Fruit fly (Drosophila melanogaster) whole organism, embryonic: ENCODE data around the gene CBP.
A peak's percentile ranks its signal among the peaks of the same experiment; 100 is the strongest.

Source experiments
- Aef1 ChIP-seq: fragments of 200-800 bp; sonication (Bioruptor generic); IDR thresholded peaks from 3 replicates; pipeline ENCODE4 v1.3.6; 2022; ENCODE audit warnings: missing biosample characterization, missing genetic modification characterization
- Awh ChIP-seq: fragments of 200-800 bp; sonication (Bioruptor generic); IDR thresholded peaks from 2 replicates; pipeline ENCODE4, ENCODE4 v1.3.6; 2022; ENCODE audit warnings: missing biosample characterization, missing genetic modification characterization
- C15 ChIP-seq: fragments of 200-800 bp; sonication (Bioruptor generic); IDR thresholded peaks from 3 replicates; pipeline ENCODE4 v1.3.6; 2022; ENCODE audit warnings: missing biosample characterization, missing genetic modification characterization
- CG1233 ChIP-seq: fragments of 200-800 bp; sonication (Bioruptor generic); optimal IDR thresholded peaks from 4 replicates; lab custom pipeline; 2018; ENCODE audit warnings: missing biosample characterization, mild to moderate bottlenecking, missing genetic modification characterization
- CG12391 ChIP-seq: fragments of 200-800 bp; sonication (Bioruptor generic); optimal IDR thresholded peaks from 3 replicates; lab custom pipeline; 2018; ENCODE audit warnings: missing biosample characterization, mild to moderate bottlenecking, missing genetic modification characterization, moderate library complexity
- CG12744 ChIP-seq: fragments of 200-800 bp; sonication (Bioruptor generic); optimal IDR thresholded peaks from 2 replicates; lab custom pipeline; 2016; ENCODE audit warnings: missing biosample characterization, missing genetic modification characterization
- CG2199 ChIP-seq: fragments of 200-800 bp; sonication (Bioruptor generic); IDR thresholded peaks from 3 replicates; pipeline ENCODE4 v1.3.6; 2022; ENCODE audit warnings: missing biosample characterization, missing genetic modification characterization
- CG2678 ChIP-seq: fragments of 200-800 bp; sonication (Bioruptor generic); optimal IDR thresholded peaks from 3 replicates; lab custom pipeline; 2019; ENCODE audit warnings: missing biosample characterization, mild to moderate bottlenecking, missing genetic modification characterization, moderate library complexity
- CG30431 ChIP-seq: fragments of 200-800 bp; sonication (Bioruptor generic); optimal IDR thresholded peaks from 2 replicates; lab custom pipeline; 2017; ENCODE audit warnings: missing biosample characterization, missing genetic modification characterization
- CG32772 ChIP-seq: fragments of 200-800 bp; sonication (Bioruptor generic); IDR thresholded peaks from 2 replicates; pipeline ENCODE4 v1.3.6; 2022; ENCODE audit warnings: missing biosample characterization, missing genetic modification characterization
- CG34422 ChIP-seq: fragments of 200-800 bp; sonication (Bioruptor generic); IDR thresholded peaks from 3 replicates; pipeline ENCODE4 v1.3.6; 2022; ENCODE audit warnings: missing biosample characterization, missing genetic modification characterization
- CG3726 ChIP-seq: fragments of 200-800 bp; sonication (Bioruptor generic); IDR thresholded peaks from 3 replicates; pipeline ENCODE4, ENCODE4 v1.3.6; 2022; ENCODE audit warnings: missing biosample characterization, missing genetic modification characterization
- CG3995 ChIP-seq: fragments of 200-800 bp; sonication (Bioruptor generic); optimal IDR thresholded peaks from 3 replicates; lab custom pipeline; 2016; ENCODE audit warnings: missing biosample characterization, missing genetic modification characterization
- CG42726 ChIP-seq: fragments of 200-800 bp; sonication (Bioruptor generic); IDR thresholded peaks from 2 replicates; pipeline ENCODE4 v1.3.6; 2022; ENCODE audit warnings: missing biosample characterization, missing genetic modification characterization; ENCODE audit not compliant: partially characterized antibody
- CG4707 ChIP-seq: fragments of 200-800 bp; sonication (Bioruptor generic); optimal IDR thresholded peaks from 2 replicates; lab custom pipeline; 2018; ENCODE audit warnings: missing biosample characterization, mild to moderate bottlenecking, missing genetic modification characterization, moderate library complexity
- CG7786 ChIP-seq: fragments of 200-800 bp; sonication (Bioruptor generic); optimal IDR thresholded peaks from 2 replicates; lab custom pipeline; 2016; ENCODE audit warnings: missing biosample characterization, missing genetic modification characterization
- CG7928 ChIP-seq: fragments of 200-800 bp; sonication (Bioruptor generic); optimal IDR thresholded peaks from 2 replicates; lab custom pipeline; 2017; ENCODE audit warnings: missing biosample characterization, mild to moderate bottlenecking, missing genetic modification characterization
- CG8359 ChIP-seq: fragments of 200-800 bp; sonication (Bioruptor generic); optimal IDR thresholded peaks from 2 replicates; lab custom pipeline; 2017; ENCODE audit warnings: missing biosample characterization, mild to moderate bottlenecking, missing genetic modification characterization, borderline replicate concordance
- CG8765 ChIP-seq: fragments of 200-800 bp; sonication (Bioruptor generic); IDR thresholded peaks from 2 replicates; pipeline ENCODE4 v1.3.6; 2022; ENCODE audit warnings: missing biosample characterization, missing genetic modification characterization
- CG9797 ChIP-seq: fragments of 200-800 bp; sonication (Bioruptor generic); optimal IDR thresholded peaks from 3 replicates; lab custom pipeline; 2018; ENCODE audit warnings: missing biosample characterization, mild to moderate bottlenecking, missing genetic modification characterization
- GATAe ChIP-seq: fragments of 200-800 bp; sonication (Bioruptor generic); conservative IDR thresholded peaks from 2 replicates; pipeline ENCODE4 v1.3.6; 2022; ENCODE audit warnings: missing biosample characterization, missing genetic modification characterization
- Hey ChIP-seq: fragments of 200-800 bp; sonication (Bioruptor generic); optimal IDR thresholded peaks from 3 replicates; lab custom pipeline; 2018; ENCODE audit warnings: missing biosample characterization, mild to moderate bottlenecking, missing genetic modification characterization
- Hr3 ChIP-seq: fragments of 200-800 bp; sonication (Bioruptor generic); optimal IDR thresholded peaks from 3 replicates; lab custom pipeline; 2016; ENCODE audit warnings: missing biosample characterization, missing genetic modification characterization
- Hr39 ChIP-seq: fragments of >200 bp; optimal IDR thresholded peaks from 2 replicates; lab custom pipeline; 2017
- MTF-1 ChIP-seq: fragments of 200-800 bp; sonication (Bioruptor generic); optimal IDR thresholded peaks from 2 replicates; lab custom pipeline; 2018; ENCODE audit warnings: missing biosample characterization, mild to moderate bottlenecking, missing genetic modification characterization, borderline replicate concordance
- Max ChIP-seq: fragments of 200-800 bp; sonication (Bioruptor generic); optimal IDR thresholded peaks from 2 replicates; lab custom pipeline; 2016; ENCODE audit warnings: missing biosample characterization, mild to moderate bottlenecking, missing genetic modification characterization
- Nf-YA ChIP-seq: fragments of 200-800 bp; sonication (Bioruptor generic); IDR thresholded peaks from 2 replicates; pipeline ENCODE4 v1.3.6; 2022; ENCODE audit warnings: missing biosample characterization, missing genetic modification characterization
- bab2 ChIP-seq: fragments of 200-800 bp; sonication (Bioruptor generic); optimal IDR thresholded peaks from 2 replicates; lab custom pipeline; 2016; ENCODE audit warnings: missing biosample characterization, missing genetic modification characterization
- bcd ChIP-seq: fragments of 200-800 bp; sonication (Bioruptor generic); optimal IDR thresholded peaks from 2 replicates; lab custom pipeline; 2017; ENCODE audit warnings: missing biosample characterization, mild to moderate bottlenecking, missing genetic modification characterization
- bsh ChIP-seq, 2 experiments: fragments of 200-800 bp; sonication (Bioruptor generic); optimal IDR thresholded peaks; 2 replicates each; lab custom pipeline; 2017 to 2018; ENCODE audit warnings: mild to moderate bottlenecking in 2 of 2, missing biosample characterization in 2 of 2, missing genetic modification characterization in 2 of 2, moderate library complexity in 1 of 2
- cg ChIP-seq: fragments of 200-800 bp; sonication (Bioruptor generic); optimal IDR thresholded peaks from 3 replicates; lab custom pipeline; 2019; ENCODE audit warnings: missing biosample characterization, mild to moderate bottlenecking, missing genetic modification characterization, moderate library complexity
- chif ChIP-seq, 2 experiments: fragments of 200-800 bp; sonication (Bioruptor generic); optimal IDR thresholded peaks; 3 replicates each; lab custom pipeline; 2016; ENCODE audit warnings: missing biosample characterization in 2 of 2, missing genetic modification characterization in 2 of 2
- dmrt11E ChIP-seq: fragments of 200-800 bp; sonication (Bioruptor generic); optimal IDR thresholded peaks from 3 replicates; lab custom pipeline; 2018; ENCODE audit warnings: missing biosample characterization, mild to moderate bottlenecking, missing genetic modification characterization, moderate library complexity
- dpn ChIP-seq, 2 experiments: fragments of 200-800 bp; sonication (Bioruptor generic); optimal IDR thresholded peaks; 3 replicates each; lab custom pipeline; 2016; ENCODE audit warnings: missing biosample characterization in 2 of 2, missing genetic modification characterization in 2 of 2
- eve ChIP-seq, 2 experiments: fragments of >200 bp; optimal IDR thresholded peaks; 2 replicates each; lab custom pipeline; 2017; ENCODE audit warnings: missing biosample characterization in 2 of 2, missing genetic modification characterization in 2 of 2
- h ChIP-seq: fragments of >200 bp; optimal IDR thresholded peaks from 2 replicates; lab custom pipeline; 2017
- klu ChIP-seq: fragments of 200-800 bp; sonication (Bioruptor generic); IDR thresholded peaks from 2 replicates; pipeline ENCODE4 v1.3.6; 2022; ENCODE audit warnings: missing biosample characterization, missing genetic modification characterization
- lbe ChIP-seq: fragments of 200-800 bp; sonication (Bioruptor generic); optimal IDR thresholded peaks from 2 replicates; lab custom pipeline; 2016; ENCODE audit warnings: missing biosample characterization, mild to moderate bottlenecking, missing genetic modification characterization
- lmd ChIP-seq: fragments of 200-800 bp; sonication (Bioruptor generic); IDR thresholded peaks from 2 replicates; pipeline ENCODE4 v1.3.6; 2022; ENCODE audit warnings: missing biosample characterization, missing genetic modification characterization
- mirr ChIP-seq: fragments of 200-800 bp; sonication (Bioruptor generic); optimal IDR thresholded peaks from 3 replicates; lab custom pipeline; 2018; ENCODE audit warnings: missing biosample characterization, mild to moderate bottlenecking, missing genetic modification characterization
- nmo ChIP-seq: fragments of 200-800 bp; sonication (Bioruptor generic); optimal IDR thresholded peaks from 2 replicates; lab custom pipeline; 2018; ENCODE audit warnings: missing biosample characterization, mild to moderate bottlenecking, missing genetic modification characterization, moderate library complexity
- onecut ChIP-seq: fragments of 200-800 bp; sonication (Bioruptor generic); IDR thresholded peaks from 2 replicates; pipeline ENCODE4 v1.3.6; 2022; ENCODE audit warnings: missing biosample characterization, missing genetic modification characterization
- pan ChIP-seq, 4 experiments: fragments of >200 bp in 3 of 4; fragments of 200-800 bp in 1 of 4; sonication (Bioruptor generic) in 1 of 4; optimal IDR thresholded peaks in 3 of 4; IDR thresholded peaks in 1 of 4; 2 replicates each; pipeline versions ENCODE4 v1.3.6 to Lab custom; 2017 to 2022; ENCODE audit warnings: missing biosample characterization in 2 of 4, missing genetic modification characterization in 2 of 4, mixed read lengths in 1 of 4
- pita ChIP-seq: fragments of 200-800 bp; sonication (Bioruptor generic); optimal IDR thresholded peaks from 2 replicates; lab custom pipeline; 2017; ENCODE audit warnings: missing biosample characterization, mild to moderate bottlenecking, missing genetic modification characterization
- rib ChIP-seq: fragments of 200-800 bp; sonication (Bioruptor generic); IDR thresholded peaks from 2 replicates; pipeline ENCODE4 v1.3.6; 2022; ENCODE audit warnings: missing biosample characterization, missing genetic modification characterization
- sim ChIP-seq: fragments of 200-800 bp; sonication (Bioruptor generic); IDR thresholded peaks from 2 replicates; pipeline ENCODE4 v1.3.6; 2022; ENCODE audit warnings: missing biosample characterization, missing genetic modification characterization
- sug ChIP-seq: fragments of 200-800 bp; optimal IDR thresholded peaks from 2 replicates; lab custom pipeline; 2019; ENCODE audit warnings: missing biosample characterization, mild to moderate bottlenecking, missing genetic modification characterization, moderate library complexity
- usp ChIP-seq: fragments of >200 bp; optimal IDR thresholded peaks from 2 replicates; lab custom pipeline; 2017; ENCODE audit warnings: missing biosample characterization, missing genetic modification characterization
- zen ChIP-seq: fragments of 200-800 bp; sonication (Bioruptor generic); optimal IDR thresholded peaks from 3 replicates; lab custom pipeline; 2018; ENCODE audit warnings: missing biosample characterization, mild to moderate bottlenecking, missing genetic modification characterization, moderate library complexity
- zen2 ChIP-seq: fragments of 200-800 bp; sonication (Bioruptor generic); IDR thresholded peaks from 3 replicates; pipeline ENCODE4 v1.3.6; 2022; ENCODE audit warnings: missing biosample characterization, missing genetic modification characterization; ENCODE audit not compliant: partially characterized antibody

Gene CBP

dm6 chrX:7305753-7306338 lies 31.3 kb upstream of the CBP start (continued):
- TF ChIP-seq CG3726 (GFP tag; lab: Robert Waterston, UW) (0 out of 3 replicates have a peak, but pooled peaks have one; percentile 48), CG3995 (no peak), Hey (no peak), mirr (no peak), nmo (GFP tag; lab: Kevin White, UChicago) (peak; percentile 75), CG8765 (GFP tag; lab: Robert Waterston, UW) (no peak), cg (GFP tag; lab: Kevin White, UChicago) (peak; percentile 50), Aef1 (peak; percentile 38), CG2199 (GFP tag; lab: Robert Waterston, UW) (no peak), sug (no peak), klu (peak; percentile 27; the same call in 1 of the 2 replicates), chif (GFP tag; optimal IDR thresholded peaks at IDR 0.05; lab: Kevin White, UChicago) (peak; percentile 22 to 56), eve (GFP tag; optimal IDR thresholded peaks at IDR 0.05; lab: Kevin White, UChicago) (no peak), CG42726 (no peak), CG12744 (no peak), onecut (peak; percentile 32; the same call in 1 of the 2 replicates), CG34422 (GFP tag; lab: Robert Waterston, UW) (0 out of 3 replicates have a peak, but pooled peaks have one; percentile 44), CG9797 (GFP tag; lab: Kevin White, UChicago) (no peak), CG7786 (GFP tag; lab: Kevin White, UChicago) (no peak), CG8359 (GFP tag; lab: Kevin White, UChicago) (peak; percentile 16), bab2 (GFP tag; lab: Kevin White, UChicago) (peak; percentile 20), Nf-YA (GFP tag; lab: Robert Waterston, UW) (no peak), usp (GFP tag; lab: Kevin White, UChicago) (no peak), h (lab: Kevin White, UChicago) (no peak), rib (GFP tag; lab: Robert Waterston, UW) (no peak), CG32772 (GFP tag; lab: Robert Waterston, UW) (peak; percentile 25; the same call in 1 of the 2 replicates), CG4707 (peak; percentile 94), bcd (GFP tag; lab: Kevin White, UChicago) (peak; percentile 54), dpn (GFP tag; optimal IDR thresholded peaks at IDR 0.05; lab: Kevin White, UChicago) (peak in 1 of 2 experiments; percentile 52), sim (GFP tag; lab: Robert Waterston, UW) (no peak), Hr39 (lab: Kevin White, UChicago) (no peak), CG2678 (peak; percentile 67), CG7928 (GFP tag; lab: Kevin White, UChicago) (no peak), CG30431 (GFP tag; lab: Kevin White, UChicago) (peak; percentile 73), pita (GFP tag; lab: Kevin White, UChicago) (no peak), Max (GFP tag; lab: Kevin White, UChicago) (no peak), bsh (GFP tag; optimal IDR thresholded peaks at IDR 0.05; lab: Kevin White, UChicago) (peak; percentile 71 to 89), MTF-1 (peak; percentile 23), Hr3 (GFP tag; lab: Kevin White, UChicago) (peak; percentile 30), CG1233 (GFP tag; lab: Kevin White, UChicago) (peak; percentile 29), C15 (GFP tag; lab: Robert Waterston, UW) (no peak), zen2 (no peak), Awh (GFP tag; lab: Robert Waterston, UW) (no peak), lmd (GFP tag; lab: Robert Waterston, UW) (peak; percentile 51), CG12391 (tag; lab: Kevin White, UChicago) (peak; percentile 33), dmrt11E (tag; lab: Kevin White, UChicago) (peak; percentile 72), GATAe (GFP tag; lab: Robert Waterston, UW) (no peak), lbe (GFP tag; lab: Kevin White, UChicago) (no peak), zen (tag; lab: Kevin White, UChicago) (peak; percentile 13), pan (optimal IDR thresholded peaks at IDR 0.05; lab: Kevin White, UChicago) (no peak), pan (GFP tag; optimal IDR thresholded peaks at IDR 0.05 in 1 of 2, IDR thresholded peaks at IDR 0.05 in 1 of 2) (no peak)
